Fruit fly (Drosophila melanogaster): ENCODE data around the gene GAA1.

GAA1 gene

DNA sequence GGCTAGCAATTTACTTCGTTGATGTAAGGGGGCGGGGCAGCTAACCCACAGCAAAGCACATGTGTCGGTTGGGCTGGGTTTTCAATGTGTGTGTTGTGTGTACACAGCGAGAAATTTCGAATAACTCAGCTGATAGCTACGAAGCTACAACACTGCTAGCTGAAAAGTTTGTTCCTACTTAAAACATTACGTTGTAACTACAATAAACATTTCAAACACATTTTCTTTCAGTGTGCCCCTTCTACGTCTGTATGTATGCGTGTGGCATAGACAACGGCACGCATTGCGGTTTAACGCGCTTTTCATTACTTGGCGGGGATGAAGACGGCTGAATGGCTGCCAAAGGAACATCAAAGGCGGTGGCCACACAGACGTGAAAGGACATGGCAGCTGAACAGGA is 25.6 kb downstream of the GAA1 start (continued):
- TF ChIP-seq caup (GFP tag; optimal IDR thresholded peaks at IDR 0.05; ENCODE audit: severe bottlenecking) (no peak), CG13624 (GFP tag; optimal IDR thresholded peaks at IDR 0.05) (no peak), CG16813 (GFP tag; IDR thresholded peaks at IDR 0.05; ENCODE audit: partially characterized antibody) (no peak), tx (GFP tag; optimal IDR thresholded peaks at IDR 0.05) (no peak), CG1602 (GFP tag; optimal IDR thresholded peaks at IDR 0.05) (no peak), CG3847 (GFP tag; IDR thresholded peaks at IDR 0.05) (peak; percentile 16; the same call in 1 of the 2 replicates), dmrt99B (tag; optimal IDR thresholded peaks at IDR 0.05) (peak; percentile 65), run (tag; optimal IDR thresholded peaks at IDR 0.05) (no peak), Mrtf (GFP tag; IDR thresholded peaks at IDR 0.05) (no peak), fd102C (GFP tag; optimal IDR thresholded peaks at IDR 0.05) (no peak), NC2β (GFP tag; optimal IDR thresholded peaks at IDR 0.05) (no peak), pnt (GFP tag; optimal IDR thresholded peaks at IDR 0.05) (peak; percentile 6), dmrt11E (tag; optimal IDR thresholded peaks at IDR 0.05) (no peak), sug (tag; optimal IDR thresholded peaks at IDR 0.05) (no peak), trem (tag; optimal IDR thresholded peaks at IDR 0.05) (no peak), CG33213 (GFP tag; optimal IDR thresholded peaks at IDR 0.05) (no peak), CG2678 (tag; optimal IDR thresholded peaks at IDR 0.05) (peak; percentile 51), CG4360 (GFP tag; IDR thresholded peaks at IDR 0.05) (no peak), disco-r (GFP tag; optimal IDR thresholded peaks at IDR 0.05) (no peak), bowl (GFP tag; IDR thresholded peaks at IDR 0.05) (no peak), CG18476 (GFP tag; optimal IDR thresholded peaks at IDR 0.05) (no peak), CG9437 (GFP tag; optimal IDR thresholded peaks at IDR 0.05) (no peak), CG13775 (GFP tag; optimal IDR thresholded peaks at IDR 0.05) (no peak), stc (GFP tag; IDR thresholded peaks at IDR 0.05) (no peak), gsb (GFP tag; IDR thresholded peaks at IDR 0.05) (0 out of 2 replicates have a peak, but pooled peaks have one; percentile 29), dan (GFP tag; IDR thresholded peaks at IDR 0.05) (no peak), trh (GFP tag; optimal IDR thresholded peaks at IDR 0.05) (no peak), CG6791 (GFP tag; IDR thresholded peaks at IDR 0.05; ENCODE audit: partially characterized antibody) (no peak), slou (GFP tag; optimal IDR thresholded peaks at IDR 0.05) (no peak), CG4820 (GFP tag; optimal IDR thresholded peaks at IDR 0.05) (no peak), HmgD (GFP tag; optimal IDR thresholded peaks at IDR 0.05) (no peak), HmgZ (tag; optimal IDR thresholded peaks at IDR 0.05) (no peak), CG10267 (tag; optimal IDR thresholded peaks at IDR 0.05) (no peak), klu (GFP tag; IDR thresholded peaks at IDR 0.05) (no peak), CG17568 (GFP tag; optimal IDR thresholded peaks at IDR 0.05) (no peak), p53 (GFP tag; optimal IDR thresholded peaks at IDR 0.05) (no peak), ranshi (GFP tag; IDR thresholded peaks at IDR 0.05) (0 out of 2 replicates have a peak, but pooled peaks have one; percentile 23), CG17186 (GFP tag; optimal IDR thresholded peaks at IDR 0.05) (no peak), Hr39 (optimal IDR thresholded peaks at IDR 0.05) (no peak), BEAF-32 (GFP tag; optimal IDR thresholded peaks at IDR 0.05) (no peak), gro (GFP tag; optimal IDR thresholded peaks at IDR 0.05) (no peak), CG32532 (GFP tag; IDR thresholded peaks at IDR 0.05) (peak; percentile 45), MTF-1 (GFP tag; optimal IDR thresholded peaks at IDR 0.05; ENCODE audit: borderline replicate concordance) (no peak), CG7372 (GFP tag; IDR thresholded peaks at IDR 0.05) (0 out of 2 replicates have a peak, but pooled peaks have one; percentile 13), CG10209 (GFP tag; optimal IDR thresholded peaks at IDR 0.05) (no peak), Sox102F (GFP tag; optimal IDR thresholded peaks at IDR 0.05) (peak; percentile 34), Eip74EF (GFP tag; optimal IDR thresholded peaks at IDR 0.05) (no peak), wor (GFP tag; IDR thresholded peaks at IDR 0.05) (no peak), D19B (GFP tag; optimal IDR thresholded peaks at IDR 0.05) (no peak), tll (GFP tag; optimal IDR thresholded peaks at IDR 0.05) (no peak), hb (GFP tag; IDR thresholded peaks at IDR 0.05; ENCODE audit: partially characterized antibody) (no peak)

Measured in whole organism, embryonic.